Worm (Caenorhabditis elegans): ENCODE measurements around the gene F02E11.4.

F02E11.4 gene

DNA sequence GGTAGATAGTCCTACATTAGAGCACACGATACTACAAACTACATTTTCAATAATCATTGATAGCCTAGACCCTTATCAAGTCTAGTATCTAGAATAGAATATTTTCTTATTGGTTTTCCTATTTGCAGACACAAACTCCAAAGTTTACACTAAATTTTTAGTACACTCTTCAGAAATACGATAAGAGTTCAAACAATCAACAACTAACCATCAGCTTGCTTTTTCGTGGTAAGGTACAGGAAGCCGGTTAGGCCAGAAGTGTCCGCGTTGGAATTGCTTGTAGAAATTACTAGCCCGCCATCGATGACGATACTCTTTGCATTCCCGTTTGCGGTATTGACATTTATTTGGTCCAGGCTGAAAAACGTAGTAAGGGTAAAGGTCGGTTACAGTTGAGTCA, 44.7 kb upstream of the F02E11.4 start, which contains the start of gene Y46D2A.1:
Y46D2A.1 (plus strand) TSS at position 301 of the 400 bp plus-strand sequence.
- TF ChIP-seq ztf-18 (tag; optimal IDR thresholded peaks at IDR 0.05), result no peak
- no peak for TF ChIP-seq nhr-90 (tag; optimal IDR thresholded peaks at IDR 0.05)
- TF ChIP-seq K12H6.12 (tag; optimal IDR thresholded peaks at IDR 0.05), result no peak
- TF ChIP-seq ama-1 (optimal IDR thresholded peaks at IDR 0.05), result no peak
- no peak for TF ChIP-seq ama-1 (GFP tag; optimal IDR thresholded peaks at IDR 0.05)
- no peak for TF ChIP-seq madf-8 (GFP tag; conservative IDR thresholded peaks at IDR 0.05)
- TF ChIP-seq lsl-1 (GFP tag; optimal IDR thresholded peaks at IDR 0.05), result no peak
- TF ChIP-seq aptf-2 (GFP tag; conservative IDR thresholded peaks at IDR 0.05), result no peak
- no peak for TF ChIP-seq hsf-1 (GFP tag; IDR thresholded peaks at IDR 0.05)
- TF ChIP-seq bed-2 (GFP tag; IDR thresholded peaks at IDR 0.05), result no peak
- TF ChIP-seq K11D2.4 (GFP tag; IDR thresholded peaks at IDR 0.05), result no peak
- no peak for TF ChIP-seq die-1 (tag; optimal IDR thresholded peaks at IDR 0.05)
- no peak for TF ChIP-seq nhr-27 (tag; optimal IDR thresholded peaks at IDR 0.05)
- TF ChIP-seq ceh-100 (GFP tag; IDR thresholded peaks at IDR 0.05), result no peak

DNA sequence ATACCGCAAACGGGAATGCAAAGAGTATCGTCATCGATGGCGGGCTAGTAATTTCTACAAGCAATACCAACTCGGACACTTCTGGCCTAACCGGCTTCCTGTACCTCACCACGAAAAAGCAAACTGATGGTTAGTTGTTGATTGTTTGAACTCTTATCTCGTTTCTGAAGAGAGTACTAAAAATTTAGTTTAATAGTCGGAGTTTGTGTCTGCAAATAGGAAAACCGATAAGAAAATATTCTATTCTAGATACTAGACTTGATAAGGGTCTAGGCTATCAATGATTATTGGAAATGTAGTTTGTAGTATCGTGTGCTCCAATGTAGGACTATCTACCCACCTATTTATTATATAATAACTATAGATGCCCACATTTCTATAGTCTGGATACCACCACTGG, 41.3 kb upstream of the F02E11.4 start:
- TF ChIP-seq B0035.1 (tag; optimal IDR thresholded peaks at IDR 0.05), result no peak
- TF ChIP-seq nhr-80 (tag; optimal IDR thresholded peaks at IDR 0.05), result peak; percentile 29

DNA sequence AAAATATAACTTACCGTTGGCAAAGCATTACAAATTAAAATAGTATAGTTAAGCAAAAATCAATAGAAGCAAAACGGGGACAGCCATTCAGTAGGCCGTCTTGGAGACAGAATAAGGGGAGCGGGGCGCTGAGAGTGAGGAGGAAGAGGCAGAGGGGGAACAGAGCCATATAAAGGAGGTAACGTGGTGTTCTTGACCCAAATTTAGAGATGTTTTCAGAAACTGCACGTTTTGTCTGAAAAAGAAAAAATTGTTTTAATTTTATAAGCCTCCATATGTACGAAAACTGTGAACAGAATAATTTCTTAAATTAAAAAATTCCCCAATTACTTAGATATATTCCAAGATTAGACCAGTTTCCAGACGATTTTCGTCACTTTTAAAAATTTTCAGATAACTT, 35.9 kb upstream of the F02E11.4 start, which contains the start of gene F39E9.6:
F39E9.6 (minus strand) TSS at position 101 of the 400 bp plus-strand sequence.
- TF ChIP-seq Y79H2A.3 (GFP tag; conservative IDR thresholded peaks at IDR 0.05), result no peak
- no peak for TF ChIP-seq egl-18 (GFP tag; IDR thresholded peaks at IDR 0.05)
- TF ChIP-seq madf-8 (GFP tag; conservative IDR thresholded peaks at IDR 0.05), result no peak
- TF ChIP-seq ztf-28 (GFP tag; IDR thresholded peaks at IDR 0.05), result no peak
- TF ChIP-seq die-1 (tag; optimal IDR thresholded peaks at IDR 0.05), result no peak
- no peak for TF ChIP-seq lsl-1 (GFP tag; optimal IDR thresholded peaks at IDR 0.05)
- TF ChIP-seq cebp-2 (GFP tag; IDR thresholded peaks at IDR 0.05), result no peak
- no peak for TF ChIP-seq somi-1 (GFP tag; optimal IDR thresholded peaks at IDR 0.05)
- no peak for TF ChIP-seq athp-1 (tag; optimal IDR thresholded peaks at IDR 0.05)
- no peak for TF ChIP-seq snpc-1.3 (tag; optimal IDR thresholded peaks at IDR 0.05; ENCODE audit: insufficient read depth)
- no peak for TF ChIP-seq hmg-1.2 (GFP tag; IDR thresholded peaks at IDR 0.05)
- TF ChIP-seq lin-26 (GFP tag; IDR thresholded peaks at IDR 0.05), result no peak

DNA sequence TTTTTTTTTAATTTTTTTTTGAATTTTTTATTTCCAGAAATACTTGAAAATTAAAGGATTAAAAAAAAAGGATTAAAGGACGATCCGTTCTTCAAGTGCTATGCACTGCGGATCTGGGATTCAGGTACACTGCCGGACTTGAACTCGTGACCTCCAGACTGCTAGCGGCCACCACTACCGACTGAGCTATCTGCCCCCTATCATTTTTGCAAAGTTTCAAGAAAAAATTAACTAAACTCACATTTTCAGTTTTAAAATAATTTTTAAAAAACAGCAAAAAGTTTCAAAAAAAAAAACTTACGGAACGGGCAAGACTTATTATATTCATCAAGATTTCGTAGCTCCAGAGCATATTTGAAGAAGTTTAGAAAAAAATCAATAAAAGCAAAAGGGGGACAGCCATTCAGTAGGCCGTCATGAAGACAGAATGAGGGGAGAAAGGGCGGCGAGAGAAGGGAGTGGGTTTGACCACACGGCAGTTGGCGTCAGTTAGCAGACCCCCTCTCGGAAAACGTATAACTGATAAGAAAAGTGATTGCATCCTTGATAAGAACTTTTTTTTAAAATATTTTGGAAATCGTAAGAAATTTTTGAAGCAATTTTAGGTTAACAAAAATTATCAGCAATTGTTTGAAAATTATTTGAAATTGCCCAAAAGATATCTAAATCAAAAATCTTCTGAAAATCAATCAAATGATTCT, 33.5 kb upstream of the F02E11.4 start:
- TF ChIP-seq him-1 (tag; optimal IDR thresholded peaks at IDR 0.05) (peak; percentile 4), B0261.1 (tag; optimal IDR thresholded peaks at IDR 0.05) (peak; percentile 19), aptf-2 (GFP tag; conservative IDR thresholded peaks at IDR 0.05) (no peak), nhr-90 (tag; optimal IDR thresholded peaks at IDR 0.05) (no peak), B0019.2 (GFP tag; conservative IDR thresholded peaks at IDR 0.05) (no peak), snpc-1.1 (tag; optimal IDR thresholded peaks at IDR 0.05; ENCODE audit: insufficient read depth) (no peak), D2030.7 (GFP tag; IDR thresholded peaks at IDR 0.05) (no peak), ekl-4 (GFP tag; IDR thresholded peaks at IDR 0.05) (no peak), cebp-1 (GFP tag; IDR thresholded peaks at IDR 0.05) (no peak), cebp-1 (tag; optimal IDR thresholded peaks at IDR 0.05) (no peak), rpc-1 (optimal IDR thresholded peaks at IDR 0.05) (peak; percentile 31), rpc-1 (tag; optimal IDR thresholded peaks at IDR 0.05) (peak; percentile 73), ets-4 (GFP tag; optimal IDR thresholded peaks at IDR 0.05) (no peak), pbrm-1 (GFP tag; IDR thresholded peaks at IDR 0.05) (no peak), cebp-2 (GFP tag; IDR thresholded peaks at IDR 0.05) (no peak), F49E8.2 (tag; optimal IDR thresholded peaks at IDR 0.05; ENCODE audit: insufficient read depth) (no peak), aptf-3 (GFP tag; IDR thresholded peaks at IDR 0.05) (no peak), nhr-80 (tag; optimal IDR thresholded peaks at IDR 0.05) (peak; percentile 41), lin-54 (GFP tag; optimal IDR thresholded peaks at IDR 0.05) (no peak), tbp1 (GFP tag; optimal IDR thresholded peaks at IDR 0.05) (peak; percentile 65)

Measured in whole organism, young adult.